Worm (Caenorhabditis elegans): ENCODE results near the gene srj-50.

DNA sequence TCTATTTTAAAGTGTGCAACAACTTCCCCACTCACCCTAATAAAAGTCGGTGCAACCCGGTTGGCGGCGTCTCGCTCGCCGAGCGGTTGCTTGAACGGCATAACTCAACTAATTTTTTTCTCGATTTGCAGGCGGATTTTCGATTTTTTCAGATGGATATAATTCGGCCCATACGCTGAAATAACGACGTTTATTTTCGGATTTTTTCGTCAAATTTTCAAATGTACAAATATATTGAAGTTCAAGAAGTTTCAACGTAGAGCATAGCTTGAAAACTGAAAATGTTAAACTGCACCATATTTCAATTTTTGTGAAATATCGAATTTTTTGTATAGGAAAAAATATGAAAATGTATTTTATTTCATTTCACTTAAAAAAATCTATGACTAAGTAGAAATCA is 25.0 kb upstream of the srj-50 start, which contains the start of gene ketn-1:
- TF ChIP-seq zip-11 (GFP tag; IDR thresholded peaks at IDR 0.05) (no peak), nhr-6 (tag; optimal IDR thresholded peaks at IDR 0.05) (no peak), lin-29 (GFP tag; IDR thresholded peaks at IDR 0.05) (no peak), egl-27 (tag; optimal IDR thresholded peaks at IDR 0.05) (no peak), lin-13 (GFP tag; optimal IDR thresholded peaks at IDR 0.05) (no peak), snpc-1.2 (GFP tag; IDR thresholded peaks at IDR 0.05) (no peak), pha-4 (GFP tag; IDR thresholded peaks at IDR 0.05) (no peak), pha-4 (tag; optimal IDR thresholded peaks at IDR 0.05) (no peak)
